Worm (Caenorhabditis elegans) whole organism, midembryonic: ENCODE data around the gene C31H1.2.

Source experiments
- T22C8.4 ChIP-seq: fragments of 200-800 bp; sonication (Bioruptor generic); IDR thresholded peaks from 2 replicates; pipeline ENCODE4 v1.3.6; 2022; ENCODE audit warnings: missing genetic modification characterization, missing compliant biosample characterization
- cog-1 ChIP-seq: sonication (generic microtip); optimal IDR thresholded peaks from 2 replicates; lab custom pipeline; 2016; ENCODE audit warnings: missing genetic modification characterization, missing compliant biosample characterization
- flt-1 ChIP-seq: fragments of 200-800 bp; sonication (Bioruptor generic); IDR thresholded peaks from 2 replicates; pipeline ENCODE4 v1.3.6; 2022; ENCODE audit warnings: missing genetic modification characterization, missing compliant biosample characterization
- klf-2 ChIP-seq: fragments of 200-800 bp; sonication (Bioruptor generic); conservative IDR thresholded peaks from 2 replicates; pipeline ENCODE4 v1.3.6; 2022; ENCODE audit warnings: missing genetic modification reagents, missing genetic modification characterization, missing compliant biosample characterization
- ref-1 ChIP-seq: fragments of 200-800 bp; sonication (Bioruptor generic); conservative IDR thresholded peaks from 2 replicates; pipeline ENCODE4 v1.3.6; 2022; ENCODE audit warnings: missing genetic modification reagents, missing genetic modification characterization, missing compliant biosample characterization
- ztf-23 ChIP-seq: fragments of 200-800 bp; sonication (Bioruptor generic); IDR thresholded peaks from 2 replicates; pipeline ENCODE4 v1.3.6; 2022; ENCODE audit warnings: missing genetic modification reagents, missing genetic modification characterization, missing compliant biosample characterization
- ztf-29 ChIP-seq: fragments of 200-800 bp; sonication (Bioruptor generic); IDR thresholded peaks from 2 replicates; pipeline ENCODE4 v1.3.6; 2022; ENCODE audit warnings: missing genetic modification reagents, missing genetic modification characterization, missing compliant biosample characterization

ce11 chrIV:5751997-5752396 lies 39.1 kb upstream of the C31H1.2 start:
- TF ChIP-seq T22C8.4 (GFP tag; lab: Robert Waterston, UW) (no peak), klf-2 (no peak), ref-1 (GFP tag; lab: Robert Waterston, UW) (no peak), cog-1 (tag; lab: Kevin White, UChicago) (no peak), ztf-23 (GFP tag; lab: Robert Waterston, UW) (no peak), ztf-29 (GFP tag; lab: Robert Waterston, UW) (no peak), flt-1 (no peak)
